Fruit fly (Drosophila melanogaster) whole organism, embryonic: ENCODE results near the gene CG6015.
A peak's percentile ranks its signal among the peaks of the same experiment; 100 is the strongest.

ENCODE experiments used
- B-H1 ChIP-seq: fragments of 200-800 bp; sonication (Bioruptor generic); IDR thresholded peaks from 3 replicates; pipeline ENCODE4 v1.3.6; 2022; ENCODE audit warnings: missing biosample characterization, missing genetic modification characterization
- BtbVII ChIP-seq: fragments of 200-800 bp; sonication (Bioruptor generic); optimal IDR thresholded peaks from 3 replicates; lab custom pipeline; 2017; ENCODE audit warnings: missing biosample characterization, mild to moderate bottlenecking, missing genetic modification characterization
- CG11085 ChIP-seq: fragments of 200-800 bp; sonication (Bioruptor generic); IDR thresholded peaks from 2 replicates; pipeline ENCODE4 v1.3.6; 2022; ENCODE audit warnings: missing biosample characterization, missing genetic modification characterization
- CG11560 ChIP-seq: fragments of 200-800 bp; sonication (Bioruptor generic); IDR thresholded peaks from 3 replicates; pipeline ENCODE4 v1.3.6; 2022; ENCODE audit warnings: missing biosample characterization, missing genetic modification characterization
- CG12104 ChIP-seq: fragments of 200-800 bp; sonication (Bioruptor generic); optimal IDR thresholded peaks from 3 replicates; lab custom pipeline; 2016; ENCODE audit warnings: missing biosample characterization, missing genetic modification characterization
- CG13894 ChIP-seq: fragments of 200-800 bp; sonication (Bioruptor generic); optimal IDR thresholded peaks from 3 replicates; lab custom pipeline; 2018; ENCODE audit warnings: missing biosample characterization, mild to moderate bottlenecking, missing genetic modification characterization, moderate library complexity
- CG14667 ChIP-seq: fragments of 200-800 bp; sonication (Bioruptor generic); IDR thresholded peaks from 2 replicates; pipeline ENCODE4 v1.3.6; 2022; ENCODE audit warnings: missing biosample characterization, missing genetic modification characterization
- CG1602 ChIP-seq: fragments of 200-800 bp; sonication (Bioruptor generic); optimal IDR thresholded peaks from 3 replicates; lab custom pipeline; 2016; ENCODE audit warnings: missing biosample characterization, missing genetic modification characterization
- CG1647 ChIP-seq: fragments of 200-800 bp; sonication (Bioruptor generic); optimal IDR thresholded peaks from 3 replicates; lab custom pipeline; 2016; ENCODE audit warnings: missing biosample characterization, missing genetic modification characterization
- CG31388 ChIP-seq: fragments of 200-800 bp; sonication (Bioruptor generic); optimal IDR thresholded peaks from 2 replicates; lab custom pipeline; 2016; ENCODE audit warnings: missing biosample characterization, missing genetic modification characterization
- CG32532 ChIP-seq: fragments of 200-800 bp; sonication (Bioruptor generic); IDR thresholded peaks from 2 replicates; pipeline ENCODE4 v1.3.6; 2022; ENCODE audit warnings: missing biosample characterization, missing genetic modification characterization
- CG33557 ChIP-seq: fragments of 200-800 bp; sonication (Bioruptor generic); optimal IDR thresholded peaks from 2 replicates; lab custom pipeline; 2019; ENCODE audit warnings: missing biosample characterization, mild to moderate bottlenecking, missing genetic modification characterization, moderate library complexity
- CG3995 ChIP-seq: fragments of 200-800 bp; sonication (Bioruptor generic); optimal IDR thresholded peaks from 3 replicates; lab custom pipeline; 2016; ENCODE audit warnings: missing biosample characterization, missing genetic modification characterization
- CG4282 ChIP-seq: fragments of 200-800 bp; sonication (Bioruptor generic); optimal IDR thresholded peaks from 2 replicates; lab custom pipeline; 2016; ENCODE audit warnings: missing biosample characterization, missing genetic modification characterization
- CG4820 ChIP-seq: fragments of 200-800 bp; sonication (Bioruptor generic); optimal IDR thresholded peaks from 3 replicates; lab custom pipeline; 2016; ENCODE audit warnings: missing biosample characterization, missing genetic modification characterization
- CG6175 ChIP-seq: fragments of 200-800 bp; sonication (Bioruptor generic); IDR thresholded peaks from 3 replicates; pipeline ENCODE4 v1.3.6; 2022; ENCODE audit warnings: missing biosample characterization, missing genetic modification characterization
- CG7357 ChIP-seq: fragments of 200-800 bp; sonication (Bioruptor generic); IDR thresholded peaks from 3 replicates; pipeline ENCODE4 v1.3.6; 2022; ENCODE audit warnings: missing biosample characterization, missing genetic modification characterization
- CG8359 ChIP-seq: fragments of 200-800 bp; sonication (Bioruptor generic); optimal IDR thresholded peaks from 2 replicates; lab custom pipeline; 2017; ENCODE audit warnings: missing biosample characterization, mild to moderate bottlenecking, missing genetic modification characterization, borderline replicate concordance
- Chrac-16 ChIP-seq: fragments of 200-800 bp; sonication (Bioruptor generic); optimal IDR thresholded peaks from 3 replicates; lab custom pipeline; 2016; ENCODE audit warnings: missing biosample characterization, missing genetic modification characterization
- D19B ChIP-seq: fragments of 200-800 bp; sonication (Bioruptor generic); optimal IDR thresholded peaks from 2 replicates; lab custom pipeline; 2017; ENCODE audit warnings: missing biosample characterization, mild to moderate bottlenecking, missing genetic modification characterization
- Dp ChIP-seq: fragments of 200-800 bp; sonication (Bioruptor generic); optimal IDR thresholded peaks from 2 replicates; lab custom pipeline; 2018; ENCODE audit warnings: missing biosample characterization, mild to moderate bottlenecking, missing genetic modification characterization, moderate library complexity
- Max ChIP-seq: fragments of 200-800 bp; sonication (Bioruptor generic); optimal IDR thresholded peaks from 2 replicates; lab custom pipeline; 2016; ENCODE audit warnings: missing biosample characterization, mild to moderate bottlenecking, missing genetic modification characterization
- Mes4 ChIP-seq: fragments of 200-800 bp; sonication (Bioruptor generic); optimal IDR thresholded peaks from 2 replicates; lab custom pipeline; 2016; ENCODE audit warnings: missing biosample characterization, missing genetic modification characterization
- NC2α ChIP-seq: fragments of 200-800 bp; sonication (Bioruptor generic); optimal IDR thresholded peaks from 2 replicates; lab custom pipeline; 2016; ENCODE audit warnings: missing biosample characterization, missing genetic modification characterization
- NK7.1 ChIP-seq: fragments of 200-800 bp; sonication (Bioruptor generic); optimal IDR thresholded peaks from 3 replicates; lab custom pipeline; 2016; ENCODE audit warnings: missing biosample characterization, missing genetic modification characterization
- Poxn ChIP-seq: fragments of 200-800 bp; sonication (Bioruptor generic); IDR thresholded peaks from 2 replicates; pipeline ENCODE4 v1.3.6; 2022; ENCODE audit warnings: missing biosample characterization, missing genetic modification characterization
- Ssrp ChIP-seq: fragments of 200-800 bp; sonication (Bioruptor generic); optimal IDR thresholded peaks from 2 replicates; lab custom pipeline; 2018; ENCODE audit warnings: missing biosample characterization, mild to moderate bottlenecking, missing genetic modification characterization, moderate library complexity
- Trl ChIP-seq, 3 experiments: fragments of >200 bp in 2 of 3; fragments of 200-800 bp in 1 of 3; sonication (Bioruptor generic) in 1 of 3; optimal IDR thresholded peaks; 2 replicates in 1 of 3; 3 replicates in 2 of 3; lab custom pipeline; 2016 to 2017; ENCODE audit warnings: missing biosample characterization in 1 of 3, missing genetic modification characterization in 1 of 3
- Usf ChIP-seq: fragments of 200-800 bp; sonication (Bioruptor generic); optimal IDR thresholded peaks from 2 replicates; lab custom pipeline; 2017; ENCODE audit warnings: missing genotype, missing biosample characterization, missing genetic modification characterization
- abd-A ChIP-seq: fragments of 200-800 bp; sonication (Bioruptor generic); optimal IDR thresholded peaks from 3 replicates; lab custom pipeline; 2019; ENCODE audit warnings: missing biosample characterization, mild to moderate bottlenecking, missing genetic modification characterization, moderate library complexity
- ac ChIP-seq: fragments of 200-800 bp; sonication (Bioruptor generic); optimal IDR thresholded peaks from 3 replicates; lab custom pipeline; 2017; ENCODE audit warnings: missing biosample characterization, mild to moderate bottlenecking, missing genetic modification characterization
- cato ChIP-seq: fragments of 200-800 bp; sonication (Bioruptor generic); optimal IDR thresholded peaks from 2 replicates; lab custom pipeline; 2016; ENCODE audit warnings: missing biosample characterization, missing genetic modification characterization, borderline replicate concordance
- ci ChIP-seq: fragments of 200-800 bp; sonication (Bioruptor generic); IDR thresholded peaks from 3 replicates; pipeline ENCODE4 v1.3.6; 2022; ENCODE audit warnings: missing biosample characterization, missing genetic modification characterization
- da ChIP-seq: fragments of 200-800 bp; sonication (Bioruptor generic); optimal IDR thresholded peaks from 2 replicates; lab custom pipeline; 2016; ENCODE audit warnings: missing biosample characterization, missing genetic modification characterization
- dati ChIP-seq: fragments of 200-800 bp; sonication (Bioruptor generic); IDR thresholded peaks from 2 replicates; pipeline ENCODE4 v1.3.6; 2022; ENCODE audit warnings: missing biosample characterization, missing genetic modification characterization
- exex ChIP-seq: fragments of 200-800 bp; sonication (Bioruptor generic); optimal IDR thresholded peaks from 4 replicates; lab custom pipeline; 2018; ENCODE audit warnings: missing biosample characterization, mild to moderate bottlenecking, missing genetic modification characterization, moderate library complexity
- eyg ChIP-seq: fragments of 200-800 bp; sonication (Bioruptor generic); optimal IDR thresholded peaks from 3 replicates; lab custom pipeline; 2016; ENCODE audit warnings: missing biosample characterization, missing genetic modification characterization
- h ChIP-seq: fragments of >200 bp; optimal IDR thresholded peaks from 2 replicates; lab custom pipeline; 2017
- her ChIP-seq: fragments of 200-800 bp; sonication (Bioruptor generic); optimal IDR thresholded peaks from 2 replicates; lab custom pipeline; 2016; ENCODE audit warnings: missing biosample characterization, missing genetic modification characterization
- hkb ChIP-seq, 2 experiments: fragments of 200-800 bp in 1 of 2; fragments of >200 bp in 1 of 2; sonication (Bioruptor generic) in 1 of 2; IDR thresholded peaks in 1 of 2; optimal IDR thresholded peaks in 1 of 2; 2 replicates each; pipeline versions ENCODE4 v1.3.6 to Lab custom; 2017 to 2022; ENCODE audit warnings: missing biosample characterization in 1 of 2, missing genetic modification characterization in 1 of 2
- kni ChIP-seq: fragments of 200-800 bp; sonication (Bioruptor generic); optimal IDR thresholded peaks from 3 replicates; lab custom pipeline; 2017; ENCODE audit warnings: mild to moderate bottlenecking, missing biosample characterization, missing genetic modification reagents, missing genetic modification characterization
- lab ChIP-seq: fragments of 200-800 bp; sonication (Bioruptor generic); optimal IDR thresholded peaks from 3 replicates; lab custom pipeline; 2017; ENCODE audit warnings: missing biosample characterization, missing genetic modification characterization, mild to moderate bottlenecking, moderate library complexity, missing genetic modification reagents
- lilli ChIP-seq: fragments of 200-800 bp; sonication (Bioruptor generic); optimal IDR thresholded peaks from 3 replicates; lab custom pipeline; 2016; ENCODE audit warnings: missing biosample characterization, missing genetic modification characterization
- mam ChIP-seq: fragments of 200-800 bp; sonication (Bioruptor generic); optimal IDR thresholded peaks from 3 replicates; lab custom pipeline; 2016; ENCODE audit warnings: missing biosample characterization, missing genetic modification characterization
- mld ChIP-seq: fragments of 200-800 bp; sonication (Bioruptor generic); IDR thresholded peaks from 3 replicates; pipeline ENCODE4 v1.3.6; 2022; ENCODE audit warnings: missing biosample characterization, missing genetic modification characterization; ENCODE audit not compliant: partially characterized antibody
- org-1 ChIP-seq: fragments of 200-800 bp; sonication (Bioruptor generic); optimal IDR thresholded peaks from 2 replicates; lab custom pipeline; 2017; ENCODE audit warnings: missing biosample characterization, missing genetic modification characterization
- pho ChIP-seq: fragments of 200-800 bp; sonication (Bioruptor generic); optimal IDR thresholded peaks from 2 replicates; lab custom pipeline; 2016; ENCODE audit warnings: missing biosample characterization, missing genetic modification characterization
- pita ChIP-seq: fragments of 200-800 bp; sonication (Bioruptor generic); optimal IDR thresholded peaks from 2 replicates; lab custom pipeline; 2017; ENCODE audit warnings: missing biosample characterization, mild to moderate bottlenecking, missing genetic modification characterization
- prd ChIP-seq, 3 experiments: fragments of >200 bp in 2 of 3; fragments of 200-800 bp in 1 of 3; sonication (Bioruptor generic) in 1 of 3; optimal IDR thresholded peaks in 2 of 3; IDR thresholded peaks in 1 of 3; 2 replicates in 2 of 3; 3 replicates in 1 of 3; pipeline versions ENCODE4 v1.3.6 to Lab custom; 2017 to 2022; ENCODE audit warnings: missing biosample characterization in 1 of 3, missing genetic modification characterization in 1 of 3
- pros ChIP-seq: fragments of 200-800 bp; sonication (Bioruptor generic); optimal IDR thresholded peaks from 3 replicates; lab custom pipeline; 2019; ENCODE audit warnings: missing biosample characterization, mild to moderate bottlenecking, missing genetic modification characterization, moderate library complexity
- ssp ChIP-seq: fragments of 200-800 bp; sonication (Bioruptor generic); IDR thresholded peaks from 2 replicates; pipeline ENCODE4 v1.3.6; 2022; ENCODE audit warnings: missing biosample characterization, missing genetic modification characterization
- trem ChIP-seq: fragments of 200-800 bp; optimal IDR thresholded peaks from 3 replicates; lab custom pipeline; 2019; ENCODE audit warnings: missing biosample characterization, mild to moderate bottlenecking, missing genetic modification characterization, moderate library complexity

The CG6015 gene

DNA sequence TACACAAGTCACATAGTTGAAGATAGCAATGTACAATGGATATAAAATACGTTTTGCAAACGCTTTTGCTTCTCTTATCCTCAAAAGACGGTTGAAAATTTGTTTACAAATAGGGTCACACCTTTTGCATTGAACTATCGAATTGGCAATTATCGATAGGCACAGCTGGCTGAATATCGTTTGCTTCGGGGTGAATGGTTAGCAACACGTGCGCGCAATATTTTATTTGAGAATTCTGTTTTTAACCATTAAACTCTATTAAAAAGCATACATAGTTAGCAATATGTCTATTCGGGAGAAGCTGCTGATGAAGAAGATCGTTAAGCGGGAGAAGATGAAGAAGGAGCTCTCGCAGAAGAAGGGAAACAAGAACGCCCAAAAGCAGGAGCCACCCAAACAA, 1.5 kb upstream of the CG6015 start (continued):
- TF ChIP-seq NC2α (GFP tag; lab: Kevin White, UChicago) (no peak), kni (no peak), CG1647 (GFP tag; lab: Kevin White, UChicago) (no peak), Mes4 (GFP tag; lab: Kevin White, UChicago) (no peak), CG31388 (GFP tag; lab: Kevin White, UChicago) (no peak), cato (GFP tag; lab: Kevin White, UChicago) (no peak), CG3995 (GFP tag; lab: Kevin White, UChicago) (no peak), ci (GFP tag; lab: Robert Waterston, UW) (no peak), B-H1 (GFP tag; lab: Robert Waterston, UW) (no peak), CG11085 (no peak), lab (no peak), lilli (no peak), pros (no peak), CG7357 (no peak), da (GFP tag; lab: Kevin White, UChicago) (no peak), hkb (optimal IDR thresholded peaks at IDR 0.05; lab: Kevin White, UChicago) (no peak), hkb (GFP tag; IDR thresholded peaks at IDR 0.05; lab: Robert Waterston, UW) (no peak), CG12104 (GFP tag; lab: Kevin White, UChicago) (no peak), her (GFP tag; lab: Kevin White, UChicago) (no peak), Ssrp (tag; lab: Kevin White, UChicago) (no peak), BtbVII (no peak), CG32532 (GFP tag; lab: Robert Waterston, UW) (no peak), Poxn (GFP tag; lab: Robert Waterston, UW) (no peak), CG14667 (GFP tag; lab: Robert Waterston, UW) (no peak), mld (GFP tag; lab: Robert Waterston, UW) (peak; percentile 86), mam (GFP tag; lab: Kevin White, UChicago) (no peak), CG6175 (GFP tag; lab: Robert Waterston, UW) (no peak), CG11560 (tag; lab: Robert Waterston, UW) (no peak), ac (GFP tag; lab: Kevin White, UChicago) (no peak), pita (GFP tag; lab: Kevin White, UChicago) (no peak), Trl (optimal IDR thresholded peaks at IDR 0.05; lab: Kevin White, UChicago) (no peak), Trl (GFP tag; optimal IDR thresholded peaks at IDR 0.05; lab: Kevin White, UChicago) (no peak), CG1602 (no peak), abd-A (tag; lab: Kevin White, UChicago) (no peak), CG33557 (GFP tag; lab: Kevin White, UChicago) (no peak), Chrac-16 (no peak), Usf (no peak), ssp (GFP tag; lab: Robert Waterston, UW) (no peak), prd (optimal IDR thresholded peaks at IDR 0.05; lab: Kevin White, UChicago) (no peak), prd (GFP tag; IDR thresholded peaks at IDR 0.05; lab: Robert Waterston, UW) (no peak), pho (GFP tag; lab: Kevin White, UChicago) (no peak), h (lab: Kevin White, UChicago) (no peak), org-1 (no peak), eyg (no peak), CG4282 (GFP tag; lab: Kevin White, UChicago) (no peak), CG4820 (GFP tag; lab: Kevin White, UChicago) (no peak), exex (tag; lab: Kevin White, UChicago) (no peak), CG8359 (no peak), dati (GFP tag; lab: Robert Waterston, UW) (no peak), Max (GFP tag; lab: Kevin White, UChicago) (peak; percentile 78), NK7.1 (GFP tag; lab: Kevin White, UChicago) (no peak), D19B (GFP tag; lab: Kevin White, UChicago) (no peak), Dp (GFP tag; lab: Kevin White, UChicago) (peak; percentile 57), CG13894 (tag; lab: Kevin White, UChicago) (no peak), trem (tag; lab: Kevin White, UChicago) (peak; percentile 24)
